Fruit fly (Drosophila melanogaster) whole organism, embryonic: Measurements from ENCODE around the gene r-l.

Experiments
- Bteb2 ChIP-seq: fragments of 200-800 bp; sonication (Bioruptor generic); optimal IDR thresholded peaks from 2 replicates; lab custom pipeline; 2016; ENCODE audit warnings: missing biosample characterization, missing genetic modification characterization
- CG12104 ChIP-seq: fragments of 200-800 bp; sonication (Bioruptor generic); optimal IDR thresholded peaks from 3 replicates; lab custom pipeline; 2016; ENCODE audit warnings: missing biosample characterization, missing genetic modification characterization
- CG15073 ChIP-seq: fragments of 200-800 bp; sonication (Bioruptor generic); optimal IDR thresholded peaks from 2 replicates; lab custom pipeline; 2016; ENCODE audit warnings: missing biosample characterization, missing genetic modification characterization
- CG15479 ChIP-seq: fragments of 200-800 bp; sonication (Bioruptor generic); optimal IDR thresholded peaks from 3 replicates; lab custom pipeline; 2019; ENCODE audit warnings: missing biosample characterization, mild to moderate bottlenecking, missing genetic modification characterization, moderate library complexity
- CG1603 ChIP-seq: fragments of 200-800 bp; sonication (Bioruptor generic); optimal IDR thresholded peaks from 2 replicates; lab custom pipeline; 2019; ENCODE audit warnings: missing biosample characterization, mild to moderate bottlenecking, missing genetic modification characterization, moderate library complexity
- CG16815 ChIP-seq: fragments of 200-800 bp; sonication (Bioruptor generic); optimal IDR thresholded peaks from 3 replicates; lab custom pipeline; 2017; ENCODE audit warnings: missing biosample characterization, mild to moderate bottlenecking, missing genetic modification characterization
- CG17385 ChIP-seq: fragments of 200-800 bp; sonication (Bioruptor generic); optimal IDR thresholded peaks from 3 replicates; lab custom pipeline; 2018; ENCODE audit warnings: missing biosample characterization, mild to moderate bottlenecking, missing genetic modification characterization
- CG2120 ChIP-seq: fragments of 200-800 bp; sonication (Bioruptor generic); optimal IDR thresholded peaks from 3 replicates; lab custom pipeline; 2016; ENCODE audit warnings: missing biosample characterization, missing genetic modification characterization
- CG2202 ChIP-seq: fragments of 200-800 bp; sonication (Bioruptor generic); optimal IDR thresholded peaks from 2 replicates; lab custom pipeline; 2018; ENCODE audit warnings: missing biosample characterization, mild to moderate bottlenecking, missing genetic modification characterization
- CG31441 ChIP-seq: fragments of 200-800 bp; sonication (Bioruptor generic); IDR thresholded peaks from 2 replicates; pipeline ENCODE4 v1.3.6; 2022; ENCODE audit warnings: missing biosample characterization, missing genetic modification characterization
- CG32532 ChIP-seq: fragments of 200-800 bp; sonication (Bioruptor generic); IDR thresholded peaks from 2 replicates; pipeline ENCODE4 v1.3.6; 2022; ENCODE audit warnings: missing biosample characterization, missing genetic modification characterization
- CG32772 ChIP-seq: fragments of 200-800 bp; sonication (Bioruptor generic); IDR thresholded peaks from 2 replicates; pipeline ENCODE4 v1.3.6; 2022; ENCODE audit warnings: missing biosample characterization, missing genetic modification characterization
- CG33557 ChIP-seq: fragments of 200-800 bp; sonication (Bioruptor generic); optimal IDR thresholded peaks from 2 replicates; lab custom pipeline; 2019; ENCODE audit warnings: missing biosample characterization, mild to moderate bottlenecking, missing genetic modification characterization, moderate library complexity
- CG3847 ChIP-seq: fragments of 200-800 bp; sonication (Bioruptor generic); IDR thresholded peaks from 2 replicates; pipeline ENCODE4 v1.3.6; 2022; ENCODE audit warnings: missing biosample characterization, missing genetic modification characterization
- CG3995 ChIP-seq: fragments of 200-800 bp; sonication (Bioruptor generic); optimal IDR thresholded peaks from 3 replicates; lab custom pipeline; 2016; ENCODE audit warnings: missing biosample characterization, missing genetic modification characterization
- CG6791 ChIP-seq: fragments of 200-800 bp; sonication (Bioruptor generic); IDR thresholded peaks from 3 replicates; pipeline ENCODE4 v1.3.6; 2022; ENCODE audit warnings: missing biosample characterization, missing genetic modification characterization; ENCODE audit not compliant: partially characterized antibody
- CG7271 ChIP-seq: fragments of 200-800 bp; sonication (Bioruptor generic); optimal IDR thresholded peaks from 2 replicates; lab custom pipeline; 2018; ENCODE audit warnings: missing biosample characterization, mild to moderate bottlenecking, missing genetic modification characterization, moderate library complexity
- CG7372 ChIP-seq: fragments of 200-800 bp; sonication (Bioruptor generic); IDR thresholded peaks from 2 replicates; pipeline ENCODE4 v1.3.6; 2022; ENCODE audit warnings: missing biosample characterization, missing genetic modification characterization
- CG9215 ChIP-seq: fragments of 200-800 bp; sonication (Bioruptor generic); IDR thresholded peaks from 2 replicates; pipeline ENCODE4 v1.3.6; 2022; ENCODE audit warnings: missing biosample characterization, missing genetic modification characterization
- CG9932 ChIP-seq: fragments of 200-800 bp; sonication (Bioruptor generic); IDR thresholded peaks from 2 replicates; pipeline ENCODE4 v1.3.6; 2022; ENCODE audit warnings: missing biosample characterization, missing genetic modification characterization
- CTCF ChIP-seq: fragments of 200-800 bp; sonication (Bioruptor generic); optimal IDR thresholded peaks from 2 replicates; lab custom pipeline; 2017; ENCODE audit warnings: missing biosample characterization, mild to moderate bottlenecking, missing genetic modification characterization, moderate library complexity
- Dfd ChIP-seq, 2 experiments: fragments of >200 bp; optimal IDR thresholded peaks; 2 replicates each; lab custom pipeline; 2017; ENCODE audit warnings: missing biosample characterization in 2 of 2, missing genetic modification characterization in 2 of 2
- Dp ChIP-seq: fragments of 200-800 bp; sonication (Bioruptor generic); optimal IDR thresholded peaks from 2 replicates; lab custom pipeline; 2018; ENCODE audit warnings: missing biosample characterization, mild to moderate bottlenecking, missing genetic modification characterization, moderate library complexity
- E2f1 ChIP-seq: fragments of 200-800 bp; sonication (Bioruptor generic); IDR thresholded peaks from 2 replicates; pipeline ENCODE4 v1.3.6; 2022; ENCODE audit warnings: missing biosample characterization, missing genetic modification characterization
- E2f2 ChIP-seq: fragments of 200-800 bp; sonication (Bioruptor generic); IDR thresholded peaks from 2 replicates; pipeline ENCODE4 v1.3.6; 2022; ENCODE audit warnings: missing biosample characterization, missing genetic modification characterization
- Eip74EF ChIP-seq, 2 experiments: fragments of 200-800 bp in 1 of 2; fragments of >200 bp in 1 of 2; sonication (Bioruptor generic) in 1 of 2; optimal IDR thresholded peaks; 2 replicates each; lab custom pipeline; 2017 to 2019; ENCODE audit warnings: missing biosample characterization in 2 of 2, missing genetic modification characterization in 2 of 2, mild to moderate bottlenecking in 1 of 2, moderate library complexity in 1 of 2
- Elba2 ChIP-seq: fragments of 200-800 bp; sonication (Bioruptor generic); optimal IDR thresholded peaks from 3 replicates; lab custom pipeline; 2016; ENCODE audit warnings: missing biosample characterization, missing genetic modification characterization
- Ets97D ChIP-seq: fragments of 200-800 bp; sonication (Bioruptor generic); optimal IDR thresholded peaks from 3 replicates; lab custom pipeline; 2016; ENCODE audit warnings: missing biosample characterization, missing genetic modification characterization
- GATAe ChIP-seq: fragments of 200-800 bp; sonication (Bioruptor generic); conservative IDR thresholded peaks from 2 replicates; pipeline ENCODE4 v1.3.6; 2022; ENCODE audit warnings: missing biosample characterization, missing genetic modification characterization
- Gug ChIP-seq: fragments of 200-800 bp; sonication (Bioruptor generic); IDR thresholded peaks from 4 replicates; pipeline ENCODE4 v1.3.6; 2022; ENCODE audit warnings: missing biosample characterization, missing genetic modification characterization
- Lim3 ChIP-seq: fragments of 200-800 bp; sonication (Bioruptor generic); IDR thresholded peaks from 2 replicates; pipeline ENCODE4 v1.3.6; 2022; ENCODE audit warnings: missing biosample characterization, missing genetic modification characterization
- Meics ChIP-seq: fragments of 200-800 bp; sonication (Bioruptor generic); optimal IDR thresholded peaks from 2 replicates; lab custom pipeline; 2017; ENCODE audit warnings: missing biosample characterization, mild to moderate bottlenecking, missing genetic modification characterization
- Mes4 ChIP-seq: fragments of 200-800 bp; sonication (Bioruptor generic); optimal IDR thresholded peaks from 2 replicates; lab custom pipeline; 2016; ENCODE audit warnings: missing biosample characterization, missing genetic modification characterization
- Nf-YA ChIP-seq: fragments of 200-800 bp; sonication (Bioruptor generic); IDR thresholded peaks from 2 replicates; pipeline ENCODE4 v1.3.6; 2022; ENCODE audit warnings: missing biosample characterization, missing genetic modification characterization
- Scr ChIP-seq: fragments of 200-800 bp; sonication (Bioruptor generic); IDR thresholded peaks from 2 replicates; pipeline ENCODE4 v1.3.6; 2022; ENCODE audit warnings: missing biosample characterization, missing genetic modification characterization; ENCODE audit not compliant: partially characterized antibody
- Spps ChIP-seq: fragments of 200-800 bp; sonication (Bioruptor generic); optimal IDR thresholded peaks from 2 replicates; lab custom pipeline; 2018; ENCODE audit warnings: missing biosample characterization, mild to moderate bottlenecking, missing genetic modification characterization
- ab ChIP-seq: fragments of 200-800 bp; sonication (Bioruptor generic); optimal IDR thresholded peaks from 2 replicates; lab custom pipeline; 2016; ENCODE audit warnings: missing biosample characterization, missing genetic modification characterization
- aop ChIP-seq: fragments of 200-800 bp; sonication (Bioruptor generic); IDR thresholded peaks from 2 replicates; pipeline ENCODE4 v1.3.6; 2022; ENCODE audit warnings: missing biosample characterization, missing genetic modification characterization
- danr ChIP-seq: fragments of 200-800 bp; sonication (Bioruptor generic); IDR thresholded peaks from 2 replicates; pipeline ENCODE4 v1.3.6; 2022; ENCODE audit warnings: missing biosample characterization, missing genetic modification characterization
- en ChIP-seq: fragments of 200-800 bp; sonication (Bioruptor generic); optimal IDR thresholded peaks from 2 replicates; lab custom pipeline; 2016; ENCODE audit warnings: missing biosample characterization, missing genetic modification characterization
- fru ChIP-seq: fragments of >200 bp; optimal IDR thresholded peaks from 2 replicates; lab custom pipeline; 2017
- gsb ChIP-seq: fragments of 200-800 bp; sonication (Bioruptor generic); IDR thresholded peaks from 2 replicates; pipeline ENCODE4 v1.3.6; 2022; ENCODE audit warnings: missing biosample characterization, missing genetic modification characterization
- ham ChIP-seq: fragments of 200-800 bp; sonication (Bioruptor generic); IDR thresholded peaks from 2 replicates; pipeline ENCODE4 v1.3.6; 2022; ENCODE audit warnings: missing biosample characterization, missing genetic modification characterization
- insv ChIP-seq, 2 experiments: fragments of 200-800 bp; sonication (Bioruptor generic); optimal IDR thresholded peaks; 3 replicates each; lab custom pipeline; 2016 to 2018; ENCODE audit warnings: missing biosample characterization in 2 of 2, missing genetic modification characterization in 2 of 2
- nom ChIP-seq: fragments of 200-800 bp; sonication (Bioruptor generic); optimal IDR thresholded peaks from 2 replicates; lab custom pipeline; 2017; ENCODE audit warnings: missing biosample characterization, missing genetic modification characterization, mild to moderate bottlenecking, moderate library complexity, missing genetic modification reagents
- schlank ChIP-seq: fragments of 200-800 bp; sonication (Bioruptor generic); optimal IDR thresholded peaks from 2 replicates; lab custom pipeline; 2018; ENCODE audit warnings: missing biosample characterization, mild to moderate bottlenecking, missing genetic modification characterization
- slbo ChIP-seq: fragments of 200-800 bp; sonication (Bioruptor generic); IDR thresholded peaks from 2 replicates; pipeline ENCODE4 v1.3.6; 2022; ENCODE audit warnings: missing biosample characterization, missing genetic modification characterization
- sug ChIP-seq: fragments of 200-800 bp; optimal IDR thresholded peaks from 2 replicates; lab custom pipeline; 2019; ENCODE audit warnings: missing biosample characterization, mild to moderate bottlenecking, missing genetic modification characterization, moderate library complexity
- tna ChIP-seq: fragments of 200-800 bp; sonication (Bioruptor generic); IDR thresholded peaks from 2 replicates; pipeline ENCODE4 v1.3.6; 2022; ENCODE audit warnings: missing biosample characterization, missing genetic modification characterization; ENCODE audit not compliant: partially characterized antibody
- trh ChIP-seq: fragments of 200-800 bp; sonication (Bioruptor generic); optimal IDR thresholded peaks from 2 replicates; lab custom pipeline; 2016; ENCODE audit warnings: missing biosample characterization, missing genetic modification characterization
- tx ChIP-seq: fragments of 200-800 bp; sonication (Bioruptor generic); optimal IDR thresholded peaks from 2 replicates; lab custom pipeline; 2016; ENCODE audit warnings: missing biosample characterization, missing genetic modification characterization

The r-l gene

DNA sequence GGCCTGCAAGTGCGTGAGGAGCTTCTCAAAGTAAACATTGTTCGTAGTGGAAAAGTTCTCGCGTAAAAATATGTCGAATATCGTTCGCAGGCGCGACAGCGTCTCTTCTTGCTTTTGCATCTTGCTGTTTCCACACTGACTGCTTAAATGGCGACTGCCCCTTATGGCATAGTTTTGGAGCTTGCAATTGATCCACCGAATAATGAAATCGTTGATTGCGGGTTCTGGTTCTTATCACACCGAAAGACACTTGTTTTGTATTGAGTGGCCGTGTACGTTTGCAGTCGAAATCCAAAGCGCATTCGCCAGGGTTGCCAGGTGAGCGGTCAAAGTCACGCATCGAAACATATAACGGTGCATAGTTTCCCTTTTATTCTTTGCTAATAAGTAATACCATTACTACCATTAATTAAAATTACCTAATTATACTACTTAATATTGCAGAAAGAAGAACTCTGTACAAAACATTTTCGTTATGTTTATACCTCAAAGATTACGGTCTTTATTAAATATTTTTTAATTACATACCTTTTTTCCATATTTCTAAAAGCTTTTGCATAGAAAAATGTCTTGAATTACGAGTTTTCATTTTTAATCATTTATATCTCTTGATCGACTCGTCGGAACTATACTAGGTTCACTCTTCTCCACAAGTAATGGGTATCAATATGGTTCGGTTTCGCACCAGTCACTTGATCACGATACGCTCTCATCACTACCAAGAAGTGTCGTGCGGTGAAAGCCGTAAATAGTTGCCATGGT is 28.5 kb upstream of the r-l start, which contains the start of the genes CG7044 and Tbc1d22 (continued):
- peak; percentile 75 for TF ChIP-seq CG2120
- TF ChIP-seq CG9932 (GFP tag; lab: Robert Waterston, UW): peak; percentile 60
- TF ChIP-seq CG15073 (GFP tag; lab: Kevin White, UChicago): no peak
- peak; percentile 13 for TF ChIP-seq Ets97D (GFP tag; lab: Kevin White, UChicago)
- no peak for TF ChIP-seq Spps (tag; lab: Kevin White, UChicago)
- TF ChIP-seq Lim3 (GFP tag; lab: Robert Waterston, UW): no peak
- no peak for TF ChIP-seq CG15479 (GFP tag; lab: Kevin White, UChicago)
- TF ChIP-seq Gug: peak; percentile 61
- TF ChIP-seq trh (GFP tag; lab: Kevin White, UChicago): no peak
- no peak for TF ChIP-seq Bteb2 (GFP tag; lab: Kevin White, UChicago)
- TF ChIP-seq Dfd (GFP tag; optimal IDR thresholded peaks at IDR 0.05; lab: Kevin White, UChicago): no peak
- TF ChIP-seq CG2202 (tag; lab: Kevin White, UChicago): no peak
- TF ChIP-seq Nf-YA (GFP tag; lab: Robert Waterston, UW): no peak
- TF ChIP-seq CG32532 (GFP tag; lab: Robert Waterston, UW): peak; percentile 38
- no peak for TF ChIP-seq Eip74EF (GFP tag; optimal IDR thresholded peaks at IDR 0.05; lab: Kevin White, UChicago)
- no peak for TF ChIP-seq ab (GFP tag; lab: Kevin White, UChicago)
- no peak; the same call in 1 of the 2 replicates for TF ChIP-seq CG32772
- peak; percentile 27; the same call in 1 of the 2 replicates for TF ChIP-seq E2f2
- no peak for TF ChIP-seq CG1603
- no peak for TF ChIP-seq insv (GFP tag; optimal IDR thresholded peaks at IDR 0.05; lab: Kevin White, UChicago)
- no peak for TF ChIP-seq CG17385 (GFP tag; lab: Kevin White, UChicago)
- no peak for TF ChIP-seq danr (GFP tag; lab: Robert Waterston, UW)
- TF ChIP-seq tx (GFP tag; lab: Kevin White, UChicago): peak; percentile 3
- TF ChIP-seq gsb (GFP tag; lab: Robert Waterston, UW): no peak
- no peak for TF ChIP-seq CTCF (GFP tag; lab: Kevin White, UChicago)
- TF ChIP-seq fru (lab: Kevin White, UChicago): no peak
- TF ChIP-seq en (GFP tag; lab: Kevin White, UChicago): no peak
- peak; percentile 96 for TF ChIP-seq CG3995 (GFP tag; lab: Kevin White, UChicago)
- peak; percentile 78 for TF ChIP-seq CG31441 (GFP tag; lab: Robert Waterston, UW)
- TF ChIP-seq schlank (tag; lab: Kevin White, UChicago): no peak
- TF ChIP-seq Mes4 (GFP tag; lab: Kevin White, UChicago): no peak
- TF ChIP-seq Dp: peak; percentile 16
- 0 out of 3 replicates have a peak, but pooled peaks have one; percentile 10 for TF ChIP-seq CG6791 (GFP tag; lab: Robert Waterston, UW)
- TF ChIP-seq Meics: peak; percentile 45
- TF ChIP-seq E2f1: peak; percentile 30; the same call in 1 of the 2 replicates
- TF ChIP-seq sug: peak; percentile 43
- no peak for TF ChIP-seq nom
- no peak for TF ChIP-seq GATAe (GFP tag; lab: Robert Waterston, UW)
- peak; percentile 50; the same call in 1 of the 2 replicates for TF ChIP-seq CG9215 (GFP tag; lab: Robert Waterston, UW)
- TF ChIP-seq tna: no peak
- peak; percentile 70 for TF ChIP-seq CG16815 (GFP tag; lab: Kevin White, UChicago)
- no peak for TF ChIP-seq aop (GFP tag; lab: Robert Waterston, UW)
- TF ChIP-seq Elba2 (GFP tag; lab: Kevin White, UChicago): no peak
- TF ChIP-seq slbo (GFP tag; lab: Robert Waterston, UW): peak; percentile 68
- peak; percentile 39 for TF ChIP-seq Scr (GFP tag; lab: Robert Waterston, UW)
- TF ChIP-seq CG3847 (GFP tag; lab: Robert Waterston, UW): peak; percentile 36; the same call in 1 of the 2 replicates
- TF ChIP-seq ham (GFP tag; lab: Robert Waterston, UW): no peak
- TF ChIP-seq CG12104: peak; percentile 40
- no peak for TF ChIP-seq CG7372 (GFP tag; lab: Robert Waterston, UW)
- TF ChIP-seq CG33557 (GFP tag; lab: Kevin White, UChicago): peak; percentile 19
- TF ChIP-seq CG7271: no peak
